Worm (Caenorhabditis elegans): ENCODE measurements around the gene madf-9.

- TF ChIP-seq nhr-237 (tag; optimal IDR thresholded peaks at IDR 0.05) (no peak), blmp-1 (tag; optimal IDR thresholded peaks at IDR 0.05) (no peak), elt-3 (tag; optimal IDR thresholded peaks at IDR 0.05) (no peak), lsy-2 (tag; optimal IDR thresholded peaks at IDR 0.05) (no peak), tbx-8 (GFP tag; optimal IDR thresholded peaks at IDR 0.05) (no peak), nhr-28 (tag; optimal IDR thresholded peaks at IDR 0.05) (no peak), nhr-12 (tag; optimal IDR thresholded peaks at IDR 0.05) (no peak), cnd-1 (tag; optimal IDR thresholded peaks at IDR 0.05) (no peak), lin-13 (tag; optimal IDR thresholded peaks at IDR 0.05) (no peak)
Observed at ce11 chrIV:3633254-3633653, 3.6 kb upstream of the madf-9 start, which contains the start of gene ZC416.2.

All from whole organism, mixed stage, embryonic.